Fruit fly (Drosophila melanogaster) whole organism, embryonic: Measurements from ENCODE around the gene CG14340.
A peak's percentile ranks its signal among the peaks of the same experiment; 100 is the strongest.

Source experiments
- B-H1 ChIP-seq: fragments of 200-800 bp; sonication (Bioruptor generic); IDR thresholded peaks from 3 replicates; pipeline ENCODE4 v1.3.6; 2022; ENCODE audit warnings: missing biosample characterization, missing genetic modification characterization
- CG10462 ChIP-seq: fragments of 200-800 bp; sonication (Bioruptor generic); optimal IDR thresholded peaks from 2 replicates; lab custom pipeline; 2016; ENCODE audit warnings: missing biosample characterization, missing genetic modification characterization
- CG10543 ChIP-seq: fragments of 200-800 bp; sonication (Bioruptor generic); optimal IDR thresholded peaks from 3 replicates; lab custom pipeline; 2017; ENCODE audit warnings: missing biosample characterization, mild to moderate bottlenecking, missing genetic modification characterization, moderate library complexity
- CG10959 ChIP-seq: fragments of 200-800 bp; sonication (Bioruptor generic); IDR thresholded peaks from 2 replicates; pipeline ENCODE4 v1.3.6; 2022; ENCODE audit warnings: missing biosample characterization, missing genetic modification characterization
- CG11247 ChIP-seq: fragments of 200-800 bp; sonication (Bioruptor generic); IDR thresholded peaks from 2 replicates; pipeline ENCODE4 v1.3.6; 2022; ENCODE audit warnings: missing biosample characterization, missing genetic modification characterization
- CG13624 ChIP-seq: fragments of 200-800 bp; sonication (Bioruptor generic); optimal IDR thresholded peaks from 2 replicates; lab custom pipeline; 2016; ENCODE audit warnings: missing biosample characterization, missing genetic modification characterization
- CG16863 ChIP-seq: fragments of 200-800 bp; sonication (Bioruptor generic); optimal IDR thresholded peaks from 3 replicates; lab custom pipeline; 2016; ENCODE audit warnings: missing biosample characterization, missing genetic modification characterization
- CG17912 ChIP-seq: fragments of 200-800 bp; sonication (Bioruptor generic); optimal IDR thresholded peaks from 2 replicates; lab custom pipeline; 2018; ENCODE audit warnings: missing biosample characterization, mild to moderate bottlenecking, missing genetic modification characterization
- CG2116 ChIP-seq: fragments of 200-800 bp; sonication (Bioruptor generic); optimal IDR thresholded peaks from 3 replicates; lab custom pipeline; 2018; ENCODE audit warnings: missing biosample characterization, mild to moderate bottlenecking, missing genetic modification characterization
- CG2199 ChIP-seq: fragments of 200-800 bp; sonication (Bioruptor generic); IDR thresholded peaks from 3 replicates; pipeline ENCODE4 v1.3.6; 2022; ENCODE audit warnings: missing biosample characterization, missing genetic modification characterization
- CG34224 ChIP-seq: fragments of 200-800 bp; sonication (Bioruptor generic); IDR thresholded peaks from 3 replicates; pipeline ENCODE4 v1.3.6; 2022; ENCODE audit warnings: missing biosample characterization, missing genetic modification characterization; ENCODE audit not compliant: partially characterized antibody
- CG34422 ChIP-seq: fragments of 200-800 bp; sonication (Bioruptor generic); IDR thresholded peaks from 3 replicates; pipeline ENCODE4 v1.3.6; 2022; ENCODE audit warnings: missing biosample characterization, missing genetic modification characterization
- CG3995 ChIP-seq: fragments of 200-800 bp; sonication (Bioruptor generic); optimal IDR thresholded peaks from 3 replicates; lab custom pipeline; 2016; ENCODE audit warnings: missing biosample characterization, missing genetic modification characterization
- CG4360 ChIP-seq: fragments of 200-800 bp; sonication (Bioruptor generic); IDR thresholded peaks from 2 replicates; pipeline ENCODE4 v1.3.6; 2022; ENCODE audit warnings: missing biosample characterization, missing genetic modification characterization
- CG4707 ChIP-seq: fragments of 200-800 bp; sonication (Bioruptor generic); optimal IDR thresholded peaks from 2 replicates; lab custom pipeline; 2018; ENCODE audit warnings: missing biosample characterization, mild to moderate bottlenecking, missing genetic modification characterization, moderate library complexity
- CG4820 ChIP-seq: fragments of 200-800 bp; sonication (Bioruptor generic); optimal IDR thresholded peaks from 3 replicates; lab custom pipeline; 2016; ENCODE audit warnings: missing biosample characterization, missing genetic modification characterization
- CG5245 ChIP-seq: fragments of 200-800 bp; sonication (Bioruptor generic); optimal IDR thresholded peaks from 3 replicates; lab custom pipeline; 2016; ENCODE audit warnings: missing biosample characterization, missing genetic modification characterization
- CG7963 ChIP-seq: fragments of 200-800 bp; sonication (Bioruptor generic); IDR thresholded peaks from 3 replicates; pipeline ENCODE4 v1.3.6; 2022; ENCODE audit warnings: missing biosample characterization, missing genetic modification characterization; ENCODE audit not compliant: partially characterized antibody
- CG8924 ChIP-seq: fragments of 200-800 bp; optimal IDR thresholded peaks from 3 replicates; lab custom pipeline; 2019; ENCODE audit warnings: missing biosample characterization, mild to moderate bottlenecking, missing genetic modification characterization, moderate library complexity
- CG9215 ChIP-seq: fragments of 200-800 bp; sonication (Bioruptor generic); IDR thresholded peaks from 2 replicates; pipeline ENCODE4 v1.3.6; 2022; ENCODE audit warnings: missing biosample characterization, missing genetic modification characterization
- CoRest ChIP-seq: fragments of 200-800 bp; sonication (Bioruptor generic); optimal IDR thresholded peaks from 3 replicates; lab custom pipeline; 2018; ENCODE audit warnings: missing biosample characterization, mild to moderate bottlenecking, missing genetic modification characterization, moderate library complexity
- Dbx ChIP-seq: fragments of 200-800 bp; sonication (Bioruptor generic); IDR thresholded peaks from 3 replicates; pipeline ENCODE4 v1.3.6; 2022; ENCODE audit warnings: missing biosample characterization, missing genetic modification characterization
- Elba2 ChIP-seq: fragments of 200-800 bp; sonication (Bioruptor generic); optimal IDR thresholded peaks from 3 replicates; lab custom pipeline; 2016; ENCODE audit warnings: missing biosample characterization, missing genetic modification characterization
- HLHmδ ChIP-seq: fragments of 200-800 bp; sonication (Bioruptor generic); optimal IDR thresholded peaks from 2 replicates; lab custom pipeline; 2018; ENCODE audit warnings: missing biosample characterization, mild to moderate bottlenecking, missing genetic modification characterization, moderate library complexity
- Med ChIP-seq: fragments of 200-800 bp; sonication (Bioruptor generic); peaks from one replicate; lab custom pipeline; 2016; ENCODE audit warnings: missing biosample characterization, missing genetic modification characterization, mild to moderate bottlenecking, inconsistent platforms, moderate library complexity
- NFAT ChIP-seq: fragments of 200-800 bp; sonication (Bioruptor generic); IDR thresholded peaks from 2 replicates; pipeline ENCODE4 v1.3.6; 2022; ENCODE audit warnings: missing biosample characterization, missing genetic modification characterization
- Nf-YA ChIP-seq: fragments of 200-800 bp; sonication (Bioruptor generic); IDR thresholded peaks from 2 replicates; pipeline ENCODE4 v1.3.6; 2022; ENCODE audit warnings: missing biosample characterization, missing genetic modification characterization
- PHDP ChIP-seq: fragments of 200-800 bp; sonication (Bioruptor generic); optimal IDR thresholded peaks from 3 replicates; lab custom pipeline; 2018; ENCODE audit warnings: missing biosample characterization, mild to moderate bottlenecking, missing genetic modification characterization, moderate library complexity
- Ptx1 ChIP-seq: fragments of 200-800 bp; sonication (Bioruptor generic); IDR thresholded peaks from 2 replicates; pipeline ENCODE4 v1.3.6; 2022; ENCODE audit warnings: missing biosample characterization, missing genetic modification characterization
- Sry-β ChIP-seq: fragments of 200-800 bp; sonication (Bioruptor generic); optimal IDR thresholded peaks from 2 replicates; lab custom pipeline; 2018; ENCODE audit warnings: missing biosample characterization, mild to moderate bottlenecking, missing genetic modification characterization, moderate library complexity
- Sry-δ ChIP-seq: fragments of 200-800 bp; sonication (Bioruptor generic); optimal IDR thresholded peaks from 2 replicates; lab custom pipeline; 2016; ENCODE audit warnings: missing biosample characterization, missing genetic modification characterization
- Taf1 ChIP-seq: fragments of 200-800 bp; sonication (Bioruptor generic); IDR thresholded peaks from 2 replicates; pipeline ENCODE4 v1.3.6; 2022; ENCODE audit warnings: missing biosample characterization, missing genetic modification characterization
- ac ChIP-seq: fragments of 200-800 bp; sonication (Bioruptor generic); optimal IDR thresholded peaks from 3 replicates; lab custom pipeline; 2017; ENCODE audit warnings: missing biosample characterization, mild to moderate bottlenecking, missing genetic modification characterization
- chif ChIP-seq, 2 experiments: fragments of 200-800 bp; sonication (Bioruptor generic); optimal IDR thresholded peaks; 3 replicates each; lab custom pipeline; 2016; ENCODE audit warnings: missing biosample characterization in 2 of 2, missing genetic modification characterization in 2 of 2
- chinmo ChIP-seq: fragments of 200-800 bp; sonication (Bioruptor generic); IDR thresholded peaks from 4 replicates; pipeline ENCODE4 v1.3.6; 2022; ENCODE audit warnings: missing biosample characterization, missing genetic modification characterization; ENCODE audit not compliant: partially characterized antibody
- chm ChIP-seq: fragments of 200-800 bp; sonication (Bioruptor generic); IDR thresholded peaks from 2 replicates; pipeline ENCODE4 v1.3.6; 2022; ENCODE audit warnings: missing biosample characterization, missing genetic modification characterization
- gem ChIP-seq: fragments of 200-800 bp; sonication (Bioruptor generic); optimal IDR thresholded peaks from 2 replicates; lab custom pipeline; 2019; ENCODE audit warnings: missing biosample characterization, mild to moderate bottlenecking, missing genetic modification characterization, moderate library complexity
- gfzf ChIP-seq: fragments of 200-800 bp; sonication (Bioruptor generic); optimal IDR thresholded peaks from 2 replicates; lab custom pipeline; 2016; ENCODE audit warnings: missing biosample characterization, mild to moderate bottlenecking, missing genetic modification characterization, moderate library complexity
- gro ChIP-seq: fragments of 200-800 bp; sonication (Bioruptor generic); optimal IDR thresholded peaks from 2 replicates; lab custom pipeline; 2016; ENCODE audit warnings: missing biosample characterization, missing genetic modification characterization
- hkb ChIP-seq, 2 experiments: fragments of 200-800 bp in 1 of 2; fragments of >200 bp in 1 of 2; sonication (Bioruptor generic) in 1 of 2; IDR thresholded peaks in 1 of 2; optimal IDR thresholded peaks in 1 of 2; 2 replicates each; pipeline versions ENCODE4 v1.3.6 to Lab custom; 2017 to 2022; ENCODE audit warnings: missing biosample characterization in 1 of 2, missing genetic modification characterization in 1 of 2
- kah ChIP-seq: fragments of 200-800 bp; sonication (Bioruptor generic); optimal IDR thresholded peaks from 2 replicates; lab custom pipeline; 2018; ENCODE audit warnings: missing biosample characterization, mild to moderate bottlenecking, missing genetic modification characterization
- ken ChIP-seq: fragments of 200-800 bp; sonication (Bioruptor generic); IDR thresholded peaks from 3 replicates; pipeline ENCODE4 v1.3.6; 2022; ENCODE audit warnings: missing biosample characterization, missing genetic modification characterization
- kni ChIP-seq: fragments of 200-800 bp; sonication (Bioruptor generic); optimal IDR thresholded peaks from 3 replicates; lab custom pipeline; 2017; ENCODE audit warnings: mild to moderate bottlenecking, missing biosample characterization, missing genetic modification reagents, missing genetic modification characterization
- peb ChIP-seq: fragments of 200-800 bp; sonication (Bioruptor generic); IDR thresholded peaks from 2 replicates; pipeline ENCODE4 v1.3.6; 2022; ENCODE audit warnings: missing biosample characterization, missing genetic modification characterization
- stc ChIP-seq: fragments of 200-800 bp; sonication (Bioruptor generic); IDR thresholded peaks from 2 replicates; pipeline ENCODE4 v1.3.6; 2022; ENCODE audit warnings: missing biosample characterization, missing genetic modification characterization
- tgo ChIP-seq: fragments of 200-800 bp; sonication (Bioruptor generic); IDR thresholded peaks from 3 replicates; pipeline ENCODE4 v1.3.6; 2022; ENCODE audit warnings: missing biosample characterization, missing genetic modification characterization
- tio ChIP-seq: fragments of 200-800 bp; sonication (Bioruptor generic); optimal IDR thresholded peaks from 2 replicates; lab custom pipeline; 2017; ENCODE audit warnings: missing biosample characterization, missing genetic modification characterization, inconsistent platforms
- toy ChIP-seq: fragments of 200-800 bp; sonication (Bioruptor generic); IDR thresholded peaks from 2 replicates; pipeline ENCODE4 v1.3.6; 2022; ENCODE audit warnings: missing biosample characterization, missing genetic modification characterization

CG14340 gene

dm6 chr2L:1118880-1119809 is 6.4 kb downstream of the CG14340 start (continued):
- TF ChIP-seq chinmo (GFP tag; lab: Robert Waterston, UW) (peak; percentile 76; the same call in 2 of the 4 replicates), HLHmδ (peak; percentile 33), peb (peak; percentile 72), CG2199 (GFP tag; lab: Robert Waterston, UW) (no peak), CG8924 (peak; percentile 64), CG34422 (GFP tag; lab: Robert Waterston, UW) (peak; percentile 66; the same call in 2 of the 3 replicates), CG13624 (GFP tag; lab: Kevin White, UChicago) (peak; percentile 74), chif (GFP tag; optimal IDR thresholded peaks at IDR 0.05; lab: Kevin White, UChicago) (peak in 1 of 2 experiments; percentile 65), CG2116 (GFP tag; lab: Kevin White, UChicago) (peak; percentile 33), CG4820 (peak; percentile 61), CG34224 (GFP tag; lab: Robert Waterston, UW) (peak; percentile 50; the same call in 2 of the 3 replicates), NFAT (GFP tag; lab: Robert Waterston, UW) (peak; percentile 66), stc (GFP tag; lab: Robert Waterston, UW) (peak; percentile 64), CG10543 (peak; percentile 59), CG5245 (GFP tag; lab: Kevin White, UChicago) (peak; percentile 44), Taf1 (GFP tag; lab: Robert Waterston, UW) (peak; percentile 55), kni (GFP tag; lab: Kevin White, UChicago) (no peak), ken (GFP tag; lab: Robert Waterston, UW) (peak; percentile 72; the same call in 2 of the 3 replicates), CG3995 (GFP tag; lab: Kevin White, UChicago) (peak; percentile 41), CG10959 (GFP tag; lab: Robert Waterston, UW) (0 out of 2 replicates have a peak, but pooled peaks have one; percentile 32), CG4707 (GFP tag; lab: Kevin White, UChicago) (no peak), kah (GFP tag; lab: Kevin White, UChicago) (peak; percentile 3), CG7963 (GFP tag; lab: Robert Waterston, UW) (no peak), Sry-δ (GFP tag; lab: Kevin White, UChicago) (no peak), tgo (peak; percentile 82), B-H1 (GFP tag; lab: Robert Waterston, UW) (peak; percentile 74), CoRest (tag; lab: Kevin White, UChicago) (peak; percentile 71), tio (GFP tag; lab: Kevin White, UChicago) (peak; percentile 51), gfzf (GFP tag; lab: Kevin White, UChicago) (no peak), CG9215 (peak; percentile 74), ac (GFP tag; lab: Kevin White, UChicago) (no peak), gem (tag; lab: Kevin White, UChicago) (peak; percentile 84), Sry-β (GFP tag; lab: Kevin White, UChicago) (no peak), toy (GFP tag; lab: Robert Waterston, UW) (0 out of 2 replicates have a peak, but pooled peaks have one; percentile 36), Ptx1 (GFP tag; lab: Robert Waterston, UW) (peak; percentile 84), hkb (optimal IDR thresholded peaks at IDR 0.05; lab: Kevin White, UChicago) (no peak), hkb (GFP tag; IDR thresholded peaks at IDR 0.05; lab: Robert Waterston, UW) (peak; percentile 80), PHDP (tag; lab: Kevin White, UChicago) (peak; percentile 81), CG17912 (GFP tag; lab: Kevin White, UChicago) (no peak), chm (peak; percentile 59; the same call in 1 of the 2 replicates), CG4360 (no peak), CG16863 (GFP tag; lab: Kevin White, UChicago) (peak; percentile 58), Med (GFP tag; lab: Kevin White, UChicago) (peak; percentile 91), gro (GFP tag; lab: Kevin White, UChicago) (peak; percentile 83), Nf-YA (peak; percentile 79), Elba2 (GFP tag; lab: Kevin White, UChicago) (no peak), Dbx (GFP tag; lab: Robert Waterston, UW) (peak; percentile 75; the same call in 2 of the 3 replicates), CG10462 (GFP tag; lab: Kevin White, UChicago) (peak; percentile 26), CG11247 (GFP tag; lab: Robert Waterston, UW) (peak; percentile 73)
